Fruit fly (Drosophila melanogaster): ENCODE measurements around the gene CG42740.

CG42740 gene

dm6 chr3R:30423695-30424094 lies 924 bp upstream of the CG42740 start, which contains the start of the genes CG15535 and mRpS18C (continued):
- TF ChIP-seq CG14441 (GFP tag; IDR thresholded peaks at IDR 0.05) (no peak), NFAT (GFP tag; IDR thresholded peaks at IDR 0.05) (no peak), CG4282 (GFP tag; optimal IDR thresholded peaks at IDR 0.05) (no peak), crc (GFP tag; optimal IDR thresholded peaks at IDR 0.05) (no peak), CG17612 (GFP tag; IDR thresholded peaks at IDR 0.05) (no peak), Hr39 (optimal IDR thresholded peaks at IDR 0.05) (no peak), otp (GFP tag; IDR thresholded peaks at IDR 0.05) (no peak), dmrt11E (tag; optimal IDR thresholded peaks at IDR 0.05) (peak; percentile 7), Eip74EF (GFP tag; optimal IDR thresholded peaks at IDR 0.05) (no peak), jumu (GFP tag; optimal IDR thresholded peaks at IDR 0.05) (no peak), CG42726 (GFP tag; IDR thresholded peaks at IDR 0.05; ENCODE audit: partially characterized antibody) (no peak; the same call in 1 of the 2 replicates), sens (GFP tag) (peak; percentile 75), chinmo (GFP tag; IDR thresholded peaks at IDR 0.05; ENCODE audit: partially characterized antibody) (0 out of 4 replicates have a peak, but pooled peaks have one; percentile 6), pum (GFP tag; optimal IDR thresholded peaks at IDR 0.05) (no peak), CG1603 (tag; optimal IDR thresholded peaks at IDR 0.05) (peak; percentile 42), CG7786 (GFP tag; optimal IDR thresholded peaks at IDR 0.05) (no peak), bbx (GFP tag; IDR thresholded peaks at IDR 0.05; ENCODE audit: partially characterized antibody) (peak; percentile 81), Lhr (GFP tag; optimal IDR thresholded peaks at IDR 0.05) (no peak), CG4424 (GFP tag; optimal IDR thresholded peaks at IDR 0.05) (no peak), CG7987 (GFP tag; optimal IDR thresholded peaks at IDR 0.05) (peak; percentile 3), wor (GFP tag; IDR thresholded peaks at IDR 0.05) (no peak), H2.0 (GFP tag; IDR thresholded peaks at IDR 0.05) (no peak), CG7839 (tag; optimal IDR thresholded peaks at IDR 0.05) (no peak), nau (GFP tag; optimal IDR thresholded peaks at IDR 0.05) (no peak), CG16815 (GFP tag; optimal IDR thresholded peaks at IDR 0.05) (no peak), twi (tag; optimal IDR thresholded peaks at IDR 0.05) (peak; percentile 11), CG13775 (GFP tag; optimal IDR thresholded peaks at IDR 0.05) (no peak), gsb (GFP tag; IDR thresholded peaks at IDR 0.05) (no peak), CG34376 (GFP tag; optimal IDR thresholded peaks at IDR 0.05) (peak; percentile 19), CG15601 (tag; optimal IDR thresholded peaks at IDR 0.05) (no peak), CG16863 (GFP tag; optimal IDR thresholded peaks at IDR 0.05) (no peak), dm (GFP tag; optimal IDR thresholded peaks at IDR 0.05) (peak; percentile 66), CG14860 (GFP tag; IDR thresholded peaks at IDR 0.05; ENCODE audit: partially characterized antibody) (peak; percentile 66), CG7928 (GFP tag; optimal IDR thresholded peaks at IDR 0.05) (no peak), zen (tag; optimal IDR thresholded peaks at IDR 0.05) (no peak), CG9797 (GFP tag; optimal IDR thresholded peaks at IDR 0.05) (peak; percentile 21), ATbp (GFP tag; optimal IDR thresholded peaks at IDR 0.05) (no peak), CG15514 (GFP tag; optimal IDR thresholded peaks at IDR 0.05) (no peak), vvl (GFP tag; IDR thresholded peaks at IDR 0.05) (peak; percentile 35; the same call in 1 of the 2 replicates), CG9817 (tag; optimal IDR thresholded peaks at IDR 0.05) (no peak), gcm (GFP tag; optimal IDR thresholded peaks at IDR 0.05) (no peak), zf30C (GFP tag; optimal IDR thresholded peaks at IDR 0.05) (no peak), CG6765 (GFP tag; optimal IDR thresholded peaks at IDR 0.05) (no peak), CG15696 (tag; optimal IDR thresholded peaks at IDR 0.05) (no peak), ken (GFP tag; IDR thresholded peaks at IDR 0.05) (no peak), Gsc (GFP tag; IDR thresholded peaks at IDR 0.05) (no peak), CG14014 (GFP tag; IDR thresholded peaks at IDR 0.05) (no peak), CG17802 (tag; optimal IDR thresholded peaks at IDR 0.05) (no peak), sd (tag; optimal IDR thresholded peaks at IDR 0.05) (no peak), nerfin-2 (GFP tag; IDR thresholded peaks at IDR 0.05; ENCODE audit: partially characterized antibody) (peak; percentile 63), MTF-1 (GFP tag; optimal IDR thresholded peaks at IDR 0.05; ENCODE audit: borderline replicate concordance) (peak; percentile 11)

All from whole organism, embryonic.